Fruit fly (Drosophila melanogaster): Measurements from ENCODE around the gene mamo.

Gene mamo

DNA sequence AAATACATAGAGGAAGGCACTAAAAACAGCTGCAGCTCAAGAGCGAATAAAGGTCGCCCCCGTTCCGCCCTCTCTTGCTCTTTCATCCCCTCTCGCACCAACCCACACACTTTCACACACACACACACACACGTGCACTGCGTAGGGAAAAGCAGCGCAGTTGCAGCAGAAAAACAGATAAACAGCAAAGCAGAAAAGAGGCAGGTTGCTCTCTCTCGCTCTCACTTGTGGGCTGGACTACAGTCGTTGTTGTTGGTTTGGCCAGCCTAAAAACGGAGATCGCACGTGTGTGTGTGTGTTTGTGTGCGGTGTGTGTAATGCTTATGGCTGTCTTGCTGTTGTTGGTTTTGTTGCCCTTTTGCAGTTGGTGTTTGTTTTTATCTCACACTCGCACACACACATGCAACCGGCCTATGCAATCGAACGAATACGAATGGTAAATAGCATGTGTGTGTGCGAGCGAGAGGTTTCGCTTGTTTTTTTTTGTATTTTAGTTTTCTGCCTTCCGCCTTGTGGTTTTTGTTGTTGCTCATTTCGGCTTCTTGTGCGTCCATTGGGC is 4.5 kb upstream of the mamo start (continued):
- TF ChIP-seq kah (GFP tag; optimal IDR thresholded peaks at IDR 0.05) (peak; percentile 79), run (tag; optimal IDR thresholded peaks at IDR 0.05) (no peak), dysf (GFP tag; IDR thresholded peaks at IDR 0.05) (no peak), CG4328 (GFP tag; optimal IDR thresholded peaks at IDR 0.05) (no peak), bsh (GFP tag; optimal IDR thresholded peaks at IDR 0.05) (peak in 1 of 2 experiments; percentile 57), jing (GFP tag; optimal IDR thresholded peaks at IDR 0.05) (no peak), CG6791 (GFP tag; IDR thresholded peaks at IDR 0.05; ENCODE audit: partially characterized antibody) (0 out of 3 replicates have a peak, but pooled peaks have one; percentile 35), gfzf (GFP tag; optimal IDR thresholded peaks at IDR 0.05) (no peak), CG33557 (GFP tag; optimal IDR thresholded peaks at IDR 0.05) (no peak), CG16813 (GFP tag; IDR thresholded peaks at IDR 0.05; ENCODE audit: partially characterized antibody) (0 out of 3 replicates have a peak, but pooled peaks have one; percentile 13), CG9727 (GFP tag; optimal IDR thresholded peaks at IDR 0.05) (no peak), CG17186 (GFP tag; optimal IDR thresholded peaks at IDR 0.05) (no peak), Jarid2 (GFP tag; optimal IDR thresholded peaks at IDR 0.05) (peak; percentile 47), HmgD (GFP tag; optimal IDR thresholded peaks at IDR 0.05) (peak; percentile 42), CG1024 (GFP tag; IDR thresholded peaks at IDR 0.05) (no peak)

DNA sequence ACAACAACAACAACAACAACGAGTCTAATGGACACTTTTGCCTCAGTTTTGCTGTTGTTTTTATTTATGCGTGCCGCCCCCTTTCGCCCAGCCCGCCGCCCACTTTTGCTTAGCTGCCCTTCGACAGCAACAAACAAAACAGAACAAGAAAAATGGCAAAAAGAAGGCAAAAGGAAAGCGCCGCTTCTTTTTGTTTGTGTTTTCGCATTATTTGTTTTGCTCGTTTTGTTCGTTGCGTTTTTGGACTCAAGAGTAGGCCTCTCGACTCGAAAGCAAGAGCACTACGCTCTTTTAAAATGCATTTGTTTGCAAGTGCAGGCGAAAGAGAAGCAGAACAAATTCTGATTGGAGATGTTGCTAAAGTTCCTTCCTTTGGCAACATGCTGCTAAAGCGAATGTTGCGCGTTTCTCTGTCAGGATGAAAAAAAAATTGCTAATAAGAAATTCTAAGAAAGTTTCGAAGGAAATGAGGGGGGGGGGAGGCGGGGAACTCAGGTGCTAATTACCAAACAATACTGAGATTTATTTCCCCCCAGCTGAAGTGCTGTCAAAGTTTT is 2.9 kb upstream of the mamo start:
- TF ChIP-seq Fer3 (tag; optimal IDR thresholded peaks at IDR 0.05), result no peak
- TF ChIP-seq CG4617 (GFP tag; optimal IDR thresholded peaks at IDR 0.05; ENCODE audit: borderline replicate concordance), result no peak
- TF ChIP-seq eve (GFP tag; optimal IDR thresholded peaks at IDR 0.05), result no peak
- peak; percentile 71 for TF ChIP-seq Drgx (GFP tag; IDR thresholded peaks at IDR 0.05)
- TF ChIP-seq Dad (GFP tag; optimal IDR thresholded peaks at IDR 0.05), result no peak
- TF ChIP-seq trh (GFP tag; optimal IDR thresholded peaks at IDR 0.05), result no peak
- no peak for TF ChIP-seq CG34422 (GFP tag; IDR thresholded peaks at IDR 0.05)
- no peak for TF ChIP-seq Nf-YC (tag; optimal IDR thresholded peaks at IDR 0.05)
- no peak for TF ChIP-seq Vsx1 (GFP tag; optimal IDR thresholded peaks at IDR 0.05)
- peak in 1 of 2 experiments; percentile 76 for TF ChIP-seq insv (GFP tag; optimal IDR thresholded peaks at IDR 0.05)
- no peak for TF ChIP-seq CG14014 (GFP tag; IDR thresholded peaks at IDR 0.05)
- no peak for TF ChIP-seq CG17612 (GFP tag; IDR thresholded peaks at IDR 0.05)
- no peak for TF ChIP-seq CG15601 (tag; optimal IDR thresholded peaks at IDR 0.05)
- TF ChIP-seq CG10267 (tag; optimal IDR thresholded peaks at IDR 0.05), result no peak
- no peak for TF ChIP-seq Tbp (GFP tag; optimal IDR thresholded peaks at IDR 0.05)
- TF ChIP-seq bsh (GFP tag; optimal IDR thresholded peaks at IDR 0.05), result peak in 1 of 2 experiments; percentile 95
- TF ChIP-seq nom (GFP tag; optimal IDR thresholded peaks at IDR 0.05), result peak; percentile 97
- TF ChIP-seq B-H1 (GFP tag; IDR thresholded peaks at IDR 0.05), result no peak
- TF ChIP-seq psq (GFP tag; optimal IDR thresholded peaks at IDR 0.05), result no peak
- no peak for TF ChIP-seq al (GFP tag; IDR thresholded peaks at IDR 0.05)
- TF ChIP-seq CG18764 (GFP tag; optimal IDR thresholded peaks at IDR 0.05), result no peak
- TF ChIP-seq mam (GFP tag; optimal IDR thresholded peaks at IDR 0.05), result no peak
- no peak for TF ChIP-seq bigmax (GFP tag; optimal IDR thresholded peaks at IDR 0.05)
- no peak for TF ChIP-seq eyg (GFP tag; optimal IDR thresholded peaks at IDR 0.05)
- no peak for TF ChIP-seq CG12659 (GFP tag; optimal IDR thresholded peaks at IDR 0.05)
- no peak for TF ChIP-seq z (GFP tag; IDR thresholded peaks at IDR 0.05)
- peak; percentile 80 for TF ChIP-seq CG11504 (tag; optimal IDR thresholded peaks at IDR 0.05)
- TF ChIP-seq hth (optimal IDR thresholded peaks at IDR 0.05), result no peak

Data from whole organism, embryonic.